Fruit fly (Drosophila melanogaster): ENCODE results near the gene robl37BC.

DNA sequence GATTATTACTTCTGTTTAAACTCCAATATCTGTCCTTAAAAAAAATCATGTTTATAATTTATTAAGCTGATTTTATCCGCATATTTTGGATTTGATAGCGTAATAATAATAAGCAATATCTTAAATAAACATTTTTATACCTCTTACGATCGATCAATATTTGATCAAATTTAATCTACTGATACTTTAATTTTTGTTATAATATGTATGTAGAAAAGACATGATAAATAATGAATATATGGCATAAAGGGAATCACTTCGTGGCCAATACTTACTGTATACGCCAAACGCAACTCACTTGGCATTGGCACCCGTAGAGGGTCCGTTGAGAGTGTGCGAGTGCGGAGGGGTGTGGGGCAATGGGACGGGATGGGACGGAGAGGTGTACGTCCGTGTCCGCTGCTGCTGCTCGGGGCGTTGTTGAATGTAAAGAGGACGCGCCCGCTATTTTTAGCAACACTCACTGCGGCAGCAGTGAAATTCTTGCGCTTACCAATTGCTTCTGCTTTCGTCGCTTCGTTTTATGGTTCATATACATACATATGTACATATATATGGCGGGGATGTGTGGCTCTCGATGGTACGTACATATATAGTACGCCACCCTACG, 25.5 kb downstream of the robl37BC start:
- TF ChIP-seq psq (GFP tag; optimal IDR thresholded peaks at IDR 0.05), result no peak
- TF ChIP-seq Mio (GFP tag; optimal IDR thresholded peaks at IDR 0.05), result no peak
- TF ChIP-seq dmrt93B (GFP tag; optimal IDR thresholded peaks at IDR 0.05), result no peak
- TF ChIP-seq Abd-B (GFP tag; optimal IDR thresholded peaks at IDR 0.05), result no peak
- no peak for TF ChIP-seq pan (optimal IDR thresholded peaks at IDR 0.05)
- no peak for TF ChIP-seq fru (GFP tag; optimal IDR thresholded peaks at IDR 0.05)
- TF ChIP-seq br (GFP tag; optimal IDR thresholded peaks at IDR 0.05), result no peak
- no peak for TF ChIP-seq Dfd (GFP tag; optimal IDR thresholded peaks at IDR 0.05)
- TF ChIP-seq Rel (GFP tag; optimal IDR thresholded peaks at IDR 0.05), result no peak
- no peak for TF ChIP-seq Rel (tag; optimal IDR thresholded peaks at IDR 0.05)
- no peak for TF ChIP-seq HLH106 (tag; optimal IDR thresholded peaks at IDR 0.05)
